Fruit fly (Drosophila melanogaster) Kc167 (cell line): ENCODE data around the gene CG1236.

Experiments used
- Myc ChIP-seq: fragments of >200 bp; optimal IDR thresholded peaks from 2 replicates; lab custom pipeline; 2017; ENCODE audit warnings: missing external identifiers
- Sin3A ChIP-seq: fragments of >200 bp; optimal IDR thresholded peaks from 2 replicates; lab custom pipeline; 2018; ENCODE audit warnings: missing external identifiers
- h ChIP-seq: fragments of >200 bp; optimal IDR thresholded peaks from 3 replicates; lab custom pipeline; 2018; ENCODE audit warnings: missing external identifiers
- insv ChIP-seq: fragments of >200 bp; optimal IDR thresholded peaks from 3 replicates; lab custom pipeline; 2018; ENCODE audit warnings: missing external identifiers
- psq ChIP-seq: fragments of >200 bp; optimal IDR thresholded peaks from 2 replicates; lab custom pipeline; 2017; ENCODE audit warnings: missing external identifiers
- ttk ChIP-seq: sonication (Bioruptor generic); optimal IDR thresholded peaks from 2 replicates; lab custom pipeline; 2017; ENCODE audit warnings: missing external identifiers

CG1236 gene

DNA sequence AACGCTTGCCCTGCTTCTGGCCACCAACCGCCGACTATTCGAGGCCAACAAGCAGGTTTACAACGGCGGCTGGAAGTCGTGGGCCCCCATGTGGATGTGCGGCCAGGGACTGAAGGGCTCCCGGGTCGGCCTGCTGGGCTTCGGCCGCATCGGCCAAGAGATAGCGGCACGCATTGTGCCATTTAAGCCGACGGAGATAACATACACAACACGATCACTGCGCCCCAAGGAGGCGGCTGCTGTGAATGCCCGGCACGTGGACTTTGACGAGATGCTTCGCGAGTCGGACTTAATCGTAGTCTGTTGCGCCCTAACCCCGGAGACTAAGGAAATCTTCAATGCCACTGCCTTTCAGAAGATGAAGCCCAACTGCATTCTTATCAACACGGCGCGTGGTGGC, 715 bp downstream of the CG1236 start:
- no peak for TF ChIP-seq Myc
- TF ChIP-seq psq (lab: Kevin White, UChicago) = no peak
- TF ChIP-seq Sin3A (lab: Kevin White, UChicago) = no peak
- TF ChIP-seq insv (lab: Kevin White, UChicago) = no peak
- TF ChIP-seq h = no peak
- no peak for TF ChIP-seq ttk (lab: Kevin White, UChicago)

DNA sequence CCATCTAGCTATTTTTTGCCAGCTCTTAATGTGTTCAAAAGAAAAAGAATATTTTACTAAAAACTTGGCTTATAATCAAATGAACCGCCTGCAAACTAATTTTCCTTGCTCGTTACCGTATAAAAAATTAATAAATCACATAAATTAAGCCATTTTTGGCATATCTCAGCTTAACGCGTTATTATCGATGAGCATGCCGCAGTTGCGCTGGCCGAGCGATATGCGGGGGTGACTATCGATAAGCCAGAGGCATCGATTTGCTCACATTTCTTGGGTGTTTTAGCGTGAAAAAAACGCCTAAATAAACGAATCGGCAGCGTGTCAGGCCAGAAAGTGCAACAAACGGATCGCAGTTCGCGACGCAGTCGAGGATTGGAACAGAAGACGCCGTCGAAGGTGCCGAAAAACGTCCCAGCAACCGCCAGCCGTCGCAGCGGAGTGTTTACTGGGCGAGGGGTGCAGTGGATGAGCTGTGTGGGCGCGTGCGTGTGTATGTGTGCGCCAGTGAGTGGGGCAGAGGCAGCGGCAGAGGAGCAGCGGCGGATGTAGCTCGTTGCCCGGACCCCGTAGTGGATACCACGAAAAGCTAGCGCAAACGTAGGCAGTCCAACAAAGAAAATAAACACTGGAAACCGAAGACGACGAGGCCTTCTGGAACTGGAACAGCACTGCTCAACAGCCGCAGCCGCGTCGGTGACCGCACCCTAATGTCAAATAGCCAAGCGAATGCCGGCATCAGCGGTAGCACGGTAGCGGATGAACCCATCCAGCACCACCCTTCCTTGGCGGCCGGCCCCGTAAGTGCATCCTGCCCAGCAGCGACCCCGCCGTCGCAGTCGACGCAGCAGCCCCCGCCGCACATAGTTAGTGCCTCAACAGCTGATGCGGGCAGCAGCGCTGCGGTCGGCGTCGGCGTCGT, 6.0 kb downstream of the CG1236 start, which contains the start of the genes Sym and Madm:
TSS of gene Sym (minus strand) at position 199 of the 919 bp plus-strand sequence.
TSS of gene Madm (plus strand) at position 233 of the 919 bp plus-strand sequence.
- TF ChIP-seq insv (lab: Kevin White, UChicago) (no peak), h (no peak), Sin3A (lab: Kevin White, UChicago) (no peak), Myc (no peak), psq (lab: Kevin White, UChicago) (no peak), ttk (lab: Kevin White, UChicago) (no peak)

DNA sequence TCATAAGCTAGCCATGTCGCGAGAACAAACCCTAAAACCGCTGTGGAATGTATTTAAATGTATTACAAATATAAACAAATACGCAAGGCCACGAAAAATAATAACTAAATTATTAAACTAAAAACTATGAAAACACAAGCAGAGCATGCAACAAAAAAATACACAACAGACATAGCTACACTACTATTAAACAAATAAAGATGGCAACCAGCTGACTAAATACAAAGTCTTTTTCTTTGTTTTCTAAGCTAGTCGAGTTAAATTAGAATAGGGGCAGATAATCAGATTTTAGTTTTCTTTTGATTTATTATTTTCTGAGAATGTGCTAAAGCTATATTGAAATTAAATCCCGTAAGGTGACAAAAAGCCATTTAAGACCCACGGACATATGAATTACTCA, 10.1 kb downstream of the CG1236 start:
- no peak for TF ChIP-seq Sin3A (lab: Kevin White, UChicago)
- TF ChIP-seq Myc = no peak
- no peak for TF ChIP-seq psq (lab: Kevin White, UChicago)
- TF ChIP-seq ttk (lab: Kevin White, UChicago) = no peak
- TF ChIP-seq h = no peak
- TF ChIP-seq insv (lab: Kevin White, UChicago) = no peak

DNA sequence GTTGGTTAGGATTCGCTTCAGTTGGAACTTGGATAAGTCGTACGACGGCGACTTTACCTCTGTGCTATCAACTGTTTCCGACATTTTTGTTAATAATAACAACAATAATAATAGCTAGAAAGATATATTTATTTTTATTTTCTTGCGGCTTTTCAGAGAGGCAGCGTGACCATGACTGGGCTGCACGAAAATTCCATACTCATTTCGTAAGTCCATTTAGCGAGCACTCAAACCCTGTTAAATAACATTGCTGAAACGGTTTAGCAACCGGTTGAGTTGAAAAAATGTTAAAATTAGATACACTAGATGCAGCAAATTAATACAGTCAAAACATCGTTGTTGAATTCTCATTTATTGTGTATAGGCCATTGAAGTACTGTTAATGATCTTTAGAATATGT, 18.0 kb downstream of the CG1236 start, which contains the start of gene Dcps:
TSS of gene Dcps (minus strand) at position 181 of the 400 bp plus-strand sequence.
- TF ChIP-seq Sin3A (lab: Kevin White, UChicago) = no peak
- TF ChIP-seq h = no peak
- no peak for TF ChIP-seq Myc
- no peak for TF ChIP-seq insv (lab: Kevin White, UChicago)

DNA sequence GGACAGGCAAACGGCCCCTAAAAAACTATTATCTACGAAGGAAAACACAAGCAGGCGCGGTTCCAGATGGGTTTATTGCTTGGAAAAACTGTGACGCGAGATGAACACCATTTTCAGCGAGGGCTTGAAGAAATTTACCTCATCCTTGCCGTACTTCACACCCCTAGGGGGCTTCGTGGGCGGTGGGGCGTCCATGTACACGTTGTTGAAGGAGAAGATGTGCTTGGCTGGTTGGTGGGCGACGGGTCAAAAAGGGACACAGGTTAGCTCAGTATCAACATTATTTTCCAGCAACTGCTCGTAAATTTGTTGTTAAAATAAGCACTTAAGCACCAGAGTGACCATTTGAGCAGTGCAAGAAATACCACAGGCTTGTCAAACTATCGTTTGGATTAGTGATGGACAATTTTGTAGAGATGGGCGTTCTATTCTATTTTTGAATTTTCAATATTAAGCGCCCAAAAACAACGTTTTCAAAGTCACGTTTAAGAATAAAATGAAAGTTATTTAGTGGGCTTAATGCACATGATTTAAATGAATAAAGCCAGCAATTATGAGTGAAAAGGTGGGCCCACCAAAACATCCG, 22.2 kb downstream of the CG1236 start, which contains the start of gene Sec8:
TSS of gene Sec8 (minus strand) at position 374 of the 586 bp plus-strand sequence.
- no peak for TF ChIP-seq insv (lab: Kevin White, UChicago)
- TF ChIP-seq h = no peak
- no peak for TF ChIP-seq ttk (lab: Kevin White, UChicago)
- TF ChIP-seq Sin3A (lab: Kevin White, UChicago) = no peak
- no peak for TF ChIP-seq psq (lab: Kevin White, UChicago)
- TF ChIP-seq Myc = no peak

DNA sequence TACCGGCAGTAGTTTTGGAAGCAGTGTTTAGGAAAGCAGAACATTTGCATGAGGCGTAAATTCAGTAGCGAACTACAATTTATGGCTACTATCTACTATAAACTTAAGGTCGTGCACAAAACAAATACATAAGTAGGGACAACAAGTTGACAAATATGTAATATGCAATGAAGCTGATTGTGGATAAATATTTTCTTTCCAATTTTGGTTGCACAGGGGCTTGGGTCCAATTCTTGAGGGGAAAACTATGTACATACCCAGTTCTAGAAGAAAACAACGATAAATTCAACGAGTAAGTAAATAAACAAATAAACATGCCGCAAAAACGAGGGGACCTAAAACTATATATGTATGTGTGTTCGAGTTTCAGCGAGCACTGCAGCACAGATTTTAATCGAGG, 24.4 kb downstream of the CG1236 start:
- TF ChIP-seq Sin3A (lab: Kevin White, UChicago) (no peak), ttk (lab: Kevin White, UChicago) (no peak), psq (lab: Kevin White, UChicago) (no peak), insv (lab: Kevin White, UChicago) (no peak), h (no peak), Myc (no peak)

DNA sequence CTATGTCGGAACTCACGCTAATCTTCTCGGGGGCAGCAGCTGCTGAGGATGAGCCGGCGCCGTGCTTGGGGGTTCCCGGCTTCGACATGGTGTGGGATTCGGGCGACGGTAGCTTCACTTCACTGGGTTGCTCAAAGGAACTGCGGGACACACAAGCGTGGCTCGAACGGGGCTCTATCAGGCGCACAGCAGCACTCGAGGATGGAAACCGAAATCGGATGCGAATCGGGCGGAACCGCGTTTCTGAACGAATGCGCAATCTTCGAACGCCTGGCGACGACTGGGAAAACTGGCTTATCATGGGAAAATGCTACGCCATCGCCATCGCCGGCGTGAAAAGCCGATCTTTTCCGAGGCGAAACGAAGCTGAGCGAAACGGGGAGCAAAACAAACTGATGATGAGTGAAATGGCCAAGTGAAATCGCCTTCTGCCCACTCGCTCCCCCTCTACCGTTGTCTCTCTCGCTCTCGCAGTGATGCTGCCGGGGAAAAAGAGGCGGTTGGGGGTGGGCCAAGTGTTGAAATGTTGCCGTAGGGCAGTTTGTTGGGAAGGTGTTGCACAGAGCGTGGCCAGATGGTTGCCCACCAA, 35.2 kb downstream of the CG1236 start:
- no peak for TF ChIP-seq Sin3A (lab: Kevin White, UChicago)
- TF ChIP-seq psq (lab: Kevin White, UChicago) = no peak

DNA sequence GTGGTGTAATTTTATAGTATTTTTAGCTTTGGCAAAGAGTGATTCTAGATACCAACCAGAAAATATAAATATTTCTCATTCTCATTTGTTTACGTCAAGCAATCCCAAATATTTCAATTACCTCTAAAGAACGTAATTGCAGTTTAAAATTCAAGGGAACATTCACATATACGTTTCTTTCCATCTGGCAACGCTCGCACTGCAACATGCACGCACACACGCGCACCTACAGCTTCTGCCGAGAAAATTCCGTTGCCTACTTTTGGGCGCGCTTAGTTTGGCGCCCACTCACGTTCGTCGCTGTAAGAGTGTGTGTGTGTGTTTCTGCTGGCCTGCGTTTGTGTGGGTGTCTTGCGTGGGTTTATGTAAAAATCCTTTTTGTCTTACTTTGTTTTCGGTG, 35.9 kb downstream of the CG1236 start:
- no peak for TF ChIP-seq h

DNA sequence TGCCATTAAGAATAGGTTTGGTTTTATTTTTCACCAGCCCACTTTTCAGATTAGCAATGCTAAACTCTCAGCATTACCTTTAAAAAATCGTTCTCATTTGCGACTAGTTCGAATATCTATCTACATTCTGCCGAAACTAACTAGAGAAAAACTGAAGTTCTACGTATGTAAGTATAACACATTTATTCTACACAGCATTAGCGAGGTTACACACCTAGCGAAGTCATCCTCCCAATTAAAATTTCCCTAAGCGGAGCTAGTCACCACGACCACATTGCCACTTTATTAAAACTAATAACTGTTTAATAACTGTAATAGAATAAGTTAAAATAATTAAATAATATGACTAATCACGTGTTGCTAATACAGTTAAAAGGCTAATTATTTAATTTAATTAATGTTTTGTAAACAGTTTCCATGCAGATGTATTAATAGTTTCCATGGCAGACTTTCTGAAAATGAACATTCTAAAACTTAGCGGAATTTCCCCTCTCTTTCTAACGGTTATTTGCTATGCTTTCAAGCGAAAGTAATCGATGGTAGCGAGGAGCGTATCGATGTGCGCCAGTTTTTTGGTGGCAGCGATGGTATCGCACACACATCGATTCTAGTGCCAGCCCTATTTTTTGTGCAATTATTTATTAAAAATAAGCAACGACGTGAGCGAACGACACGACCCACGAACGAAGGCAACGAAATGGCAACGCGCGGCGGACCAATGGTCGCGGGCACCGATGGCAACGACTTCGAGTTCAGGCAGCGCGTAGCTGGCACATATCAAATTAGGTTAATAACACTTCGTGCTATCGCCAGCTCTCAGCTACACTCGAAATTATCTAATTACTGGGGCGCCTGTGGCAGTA, 42.4 kb downstream of the CG1236 start, which contains the start of gene jagn:
TSS of gene jagn (plus strand) at position 585 of the 863 bp plus-strand sequence.
- no peak for TF ChIP-seq Myc
- TF ChIP-seq Sin3A (lab: Kevin White, UChicago) = no peak
- TF ChIP-seq h = no peak
- TF ChIP-seq insv (lab: Kevin White, UChicago) = no peak
- no peak for TF ChIP-seq psq (lab: Kevin White, UChicago)
- TF ChIP-seq ttk (lab: Kevin White, UChicago) = no peak

DNA sequence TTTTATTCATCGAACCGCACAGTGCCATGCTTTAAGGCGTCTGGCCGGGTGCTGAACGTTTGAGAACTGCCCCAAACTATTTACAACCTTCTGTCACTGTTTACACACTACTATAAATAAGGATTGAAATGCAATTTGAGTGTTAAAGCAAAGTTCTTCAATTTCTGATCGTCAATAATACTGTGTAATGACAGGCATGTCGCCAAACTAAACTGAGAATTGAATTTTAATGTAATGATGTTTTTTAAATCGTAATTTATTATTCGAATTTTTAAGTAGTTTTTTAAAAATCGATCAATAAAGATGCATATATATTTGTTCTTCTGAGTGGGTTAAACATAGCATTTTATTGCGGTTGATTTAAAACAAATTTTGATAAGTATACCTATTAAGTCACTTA, 44.4 kb downstream of the CG1236 start, which contains the start of gene CG2082:
TSS of gene CG2082 (minus strand) at position 101 of the 400 bp plus-strand sequence.
- TF ChIP-seq psq (lab: Kevin White, UChicago) (no peak), Sin3A (lab: Kevin White, UChicago) (no peak), insv (lab: Kevin White, UChicago) (no peak), ttk (lab: Kevin White, UChicago) (no peak)

DNA sequence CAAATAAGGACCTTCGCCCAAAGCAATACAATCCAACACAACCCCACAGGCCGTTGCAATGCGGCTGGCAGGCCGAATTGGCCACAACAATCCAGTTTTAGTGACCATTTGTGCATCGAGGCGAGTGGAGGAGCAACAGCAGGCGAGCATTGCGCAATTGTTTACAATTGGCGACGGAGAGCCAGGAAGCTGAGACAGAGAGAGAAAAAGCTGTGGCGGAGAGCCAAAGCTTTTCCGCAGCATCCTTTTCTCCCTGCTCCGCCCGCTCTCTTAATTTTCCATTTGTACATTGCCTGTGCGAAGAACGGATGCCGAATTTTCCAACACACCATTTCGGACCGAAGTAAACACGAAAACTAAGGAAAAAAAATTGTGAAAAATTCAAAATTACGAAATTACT, 44.9 kb downstream of the CG1236 start, which contains the start of gene kat-60L1:
TSS of gene kat-60L1 (plus strand) at position 301 of the 400 bp plus-strand sequence.
- TF ChIP-seq Sin3A (lab: Kevin White, UChicago) = no peak
- no peak for TF ChIP-seq psq (lab: Kevin White, UChicago)
- TF ChIP-seq insv (lab: Kevin White, UChicago) = no peak
- TF ChIP-seq Myc = no peak
- no peak for TF ChIP-seq h
- TF ChIP-seq ttk (lab: Kevin White, UChicago) = no peak
